Fruit fly (Drosophila melanogaster): ENCODE results near the gene CG3528.
A peak's percentile ranks its signal among the peaks of the same experiment; 100 is the strongest.

Gene CG3528

dm6 chr2L:2467722-2468372 lies 50.0 kb downstream of the CG3528 start (continued):
- peak; percentile 44 for TF ChIP-seq CG3281 (GFP tag; optimal IDR thresholded peaks at IDR 0.05)
- no peak for TF ChIP-seq CG1832 (GFP tag; optimal IDR thresholded peaks at IDR 0.05)
- no peak for TF ChIP-seq CG7271 (tag; optimal IDR thresholded peaks at IDR 0.05)
- no peak for TF ChIP-seq CG18476 (GFP tag; optimal IDR thresholded peaks at IDR 0.05)
- no peak for TF ChIP-seq tap (tag; optimal IDR thresholded peaks at IDR 0.05)
- TF ChIP-seq Rfx (GFP tag; IDR thresholded peaks at IDR 0.05), result peak; percentile 68
- no peak for TF ChIP-seq CG8765 (GFP tag; IDR thresholded peaks at IDR 0.05)
- TF ChIP-seq CG11695 (GFP tag; IDR thresholded peaks at IDR 0.05), result no peak
- TF ChIP-seq Fer2 (tag; optimal IDR thresholded peaks at IDR 0.05), result no peak
- TF ChIP-seq cad (GFP tag; optimal IDR thresholded peaks at IDR 0.05), result no peak
- no peak for TF ChIP-seq mam (GFP tag; optimal IDR thresholded peaks at IDR 0.05)
- 0 out of 2 replicates have a peak, but pooled peaks have one; percentile 19 for TF ChIP-seq CG31441 (GFP tag; IDR thresholded peaks at IDR 0.05)
- no peak for TF ChIP-seq kay (GFP tag; optimal IDR thresholded peaks at IDR 0.05)
- no peak for TF ChIP-seq CG8281 (tag; optimal IDR thresholded peaks at IDR 0.05)
- TF ChIP-seq CG10321 (GFP tag; IDR thresholded peaks at IDR 0.05), result no peak
- 0 out of 2 replicates have a peak, but pooled peaks have one; percentile 18 for TF ChIP-seq ttk (GFP tag; IDR thresholded peaks at IDR 0.05)
- TF ChIP-seq lov (optimal IDR thresholded peaks at IDR 0.05), result no peak
- no peak for TF ChIP-seq lov (GFP tag; IDR thresholded peaks at IDR 0.05)
- no peak for TF ChIP-seq CG34224 (GFP tag; IDR thresholded peaks at IDR 0.05; ENCODE audit: partially characterized antibody)
- TF ChIP-seq dmrt11E (tag; optimal IDR thresholded peaks at IDR 0.05), result no peak
- no peak for TF ChIP-seq kah (GFP tag; optimal IDR thresholded peaks at IDR 0.05)
- TF ChIP-seq tup (GFP tag; optimal IDR thresholded peaks at IDR 0.05), result no peak
- no peak for TF ChIP-seq CG6654 (GFP tag; optimal IDR thresholded peaks at IDR 0.05)
- no peak for TF ChIP-seq nom (GFP tag; optimal IDR thresholded peaks at IDR 0.05)
- no peak for TF ChIP-seq CG32767 (GFP tag; IDR thresholded peaks at IDR 0.05)
- TF ChIP-seq B-H1 (GFP tag; IDR thresholded peaks at IDR 0.05), result no peak
- TF ChIP-seq hkb (optimal IDR thresholded peaks at IDR 0.05), result no peak
- peak; percentile 39; the same call in 1 of the 2 replicates for TF ChIP-seq hkb (GFP tag; IDR thresholded peaks at IDR 0.05)
- TF ChIP-seq lola (GFP tag; optimal IDR thresholded peaks at IDR 0.05), result no peak
- peak; percentile 36; the same call in 1 of the 4 replicates for TF ChIP-seq Gug (GFP tag; IDR thresholded peaks at IDR 0.05)
- no peak for TF ChIP-seq tx (GFP tag; optimal IDR thresholded peaks at IDR 0.05)
- no peak for TF ChIP-seq CG12942 (GFP tag; optimal IDR thresholded peaks at IDR 0.05)
- TF ChIP-seq CG6683 (GFP tag; optimal IDR thresholded peaks at IDR 0.05), result no peak
- peak; percentile 15 for TF ChIP-seq CG13424 (tag; optimal IDR thresholded peaks at IDR 0.05)
- 0 out of 2 replicates have a peak, but pooled peaks have one; percentile 16 for TF ChIP-seq CG7372 (GFP tag; IDR thresholded peaks at IDR 0.05)
- peak; percentile 40; the same call in 1 of the 2 replicates for TF ChIP-seq ara (GFP tag; IDR thresholded peaks at IDR 0.05)
- no peak for TF ChIP-seq Side (GFP tag; optimal IDR thresholded peaks at IDR 0.05)
- no peak for TF ChIP-seq peb (GFP tag; IDR thresholded peaks at IDR 0.05)
- TF ChIP-seq ATbp (GFP tag; optimal IDR thresholded peaks at IDR 0.05), result no peak
- no peak for TF ChIP-seq CG9727 (GFP tag; optimal IDR thresholded peaks at IDR 0.05)
- peak; percentile 61 for TF ChIP-seq CG2678 (tag; optimal IDR thresholded peaks at IDR 0.05)
- TF ChIP-seq so (GFP tag; IDR thresholded peaks at IDR 0.05), result 0 out of 3 replicates have a peak, but pooled peaks have one; percentile 33
- no peak for TF ChIP-seq prd (optimal IDR thresholded peaks at IDR 0.05)
- peak; percentile 57; the same call in 2 of the 3 replicates for TF ChIP-seq prd (GFP tag; IDR thresholded peaks at IDR 0.05)
- peak; percentile 66; the same call in 2 of the 3 replicates for TF ChIP-seq dysf (GFP tag; IDR thresholded peaks at IDR 0.05)
- peak; percentile 26 for TF ChIP-seq bcd (GFP tag; optimal IDR thresholded peaks at IDR 0.05)
- no peak for TF ChIP-seq CG1792 (GFP tag; optimal IDR thresholded peaks at IDR 0.05)
- TF ChIP-seq CG10366 (GFP tag; IDR thresholded peaks at IDR 0.05), result peak; percentile 33; the same call in 1 of the 2 replicates
- TF ChIP-seq CG11560 (tag; IDR thresholded peaks at IDR 0.05), result no peak
- no peak for TF ChIP-seq cg (GFP tag; optimal IDR thresholded peaks at IDR 0.05)
- 0 out of 2 replicates have a peak, but pooled peaks have one; percentile 28 for TF ChIP-seq danr (GFP tag; IDR thresholded peaks at IDR 0.05)

Data from whole organism, embryonic.